Fruit fly (Drosophila melanogaster) whole organism, prepupa: ENCODE measurements around the gene CG43450.

ENCODE experiments used
- CG10669 ChIP-seq: fragments of 200-800 bp; sonication (Bioruptor generic); optimal IDR thresholded peaks from 3 replicates; lab custom pipeline; 2018; ENCODE audit warnings: missing biosample characterization, mild to moderate bottlenecking, missing genetic modification characterization, moderate library complexity
- CG11294 ChIP-seq: fragments of 200-800 bp; sonication (Bioruptor generic); IDR thresholded peaks from 2 replicates; pipeline ENCODE4 v1.3.6; 2022; ENCODE audit warnings: missing biosample characterization, missing genetic modification characterization
- CG16779 ChIP-seq: fragments of 200-800 bp; sonication (Bioruptor generic); optimal IDR thresholded peaks from 3 replicates; lab custom pipeline; 2017; ENCODE audit warnings: missing biosample characterization, mild to moderate bottlenecking, missing genetic modification characterization
- CG31627 ChIP-seq: fragments of 200-800 bp; sonication (Bioruptor generic); optimal IDR thresholded peaks from 3 replicates; lab custom pipeline; 2016; ENCODE audit warnings: missing biosample characterization, missing genetic modification characterization
- CG32006 ChIP-seq: fragments of 200-800 bp; sonication (Bioruptor generic); optimal IDR thresholded peaks from 3 replicates; lab custom pipeline; 2017; ENCODE audit warnings: missing biosample characterization, mild to moderate bottlenecking, missing genetic modification characterization
- CG34406 ChIP-seq: fragments of 200-800 bp; sonication (Bioruptor generic); optimal IDR thresholded peaks from 3 replicates; lab custom pipeline; 2016; ENCODE audit warnings: missing biosample characterization, missing genetic modification characterization
- CG6854 ChIP-seq: fragments of 200-800 bp; sonication (Bioruptor generic); optimal IDR thresholded peaks from 2 replicates; lab custom pipeline; 2017; ENCODE audit warnings: missing biosample characterization, mild to moderate bottlenecking, missing genetic modification characterization
- Eip78C ChIP-seq: fragments of 200-800 bp; sonication (Bioruptor generic); peaks from one replicate; lab custom pipeline; 2016; ENCODE audit warnings: missing biosample characterization, missing genetic modification characterization
- Eip93F ChIP-seq: fragments of 200-800 bp; sonication (Bioruptor generic); optimal IDR thresholded peaks from 2 replicates; lab custom pipeline; 2016; ENCODE audit warnings: missing biosample characterization, mild to moderate bottlenecking, missing genetic modification characterization
- Gug ChIP-seq: fragments of 200-800 bp; sonication (Bioruptor generic); IDR thresholded peaks from 2 replicates; pipeline ENCODE4 v1.3.6; 2022; ENCODE audit warnings: missing biosample characterization, missing genetic modification characterization
- OdsH ChIP-seq: fragments of 200-800 bp; sonication (Bioruptor generic); optimal IDR thresholded peaks from 3 replicates; lab custom pipeline; 2016; ENCODE audit warnings: missing biosample characterization, missing genetic modification characterization
- Sox14 ChIP-seq: fragments of 200-800 bp; sonication (Bioruptor generic); optimal IDR thresholded peaks from 3 replicates; lab custom pipeline; 2016; ENCODE audit warnings: missing biosample characterization, missing genetic modification characterization
- net ChIP-seq: fragments of 200-800 bp; sonication (Bioruptor generic); optimal IDR thresholded peaks from 3 replicates; lab custom pipeline; 2016; ENCODE audit warnings: missing biosample characterization, missing genetic modification characterization
- pdm3 ChIP-seq: fragments of 200-800 bp; sonication (Bioruptor generic); optimal IDR thresholded peaks from 3 replicates; lab custom pipeline; 2016; ENCODE audit warnings: missing biosample characterization, missing genetic modification characterization

DNA sequence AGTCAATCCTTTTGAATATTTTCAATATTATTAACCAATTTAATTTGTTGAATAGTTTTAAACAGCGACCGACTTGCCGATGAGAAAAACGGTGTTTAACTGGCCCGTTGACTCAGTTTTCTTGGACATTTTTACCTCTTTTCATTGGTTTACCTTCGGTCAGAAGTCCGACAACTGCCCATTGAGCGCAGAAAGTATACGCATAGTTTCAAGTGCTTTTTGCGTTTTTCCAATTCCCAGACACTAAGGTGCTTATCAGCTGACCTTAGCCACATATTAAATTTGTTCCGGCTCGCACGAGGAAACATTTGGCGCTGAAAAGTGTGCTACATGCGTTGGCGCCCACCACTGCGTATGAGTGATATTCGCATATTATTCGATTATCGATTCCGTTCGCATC lies 29.0 kb upstream of the CG43450 start, which contains the start of gene Cpn:
- no peak for TF ChIP-seq Gug (GFP tag; lab: Robert Waterston, UW)
- TF ChIP-seq Sox14 (GFP tag; lab: Kevin White, UChicago), result no peak
- TF ChIP-seq CG32006, result no peak
- no peak for TF ChIP-seq CG31627 (GFP tag; lab: Kevin White, UChicago)
- TF ChIP-seq CG11294 (GFP tag; lab: Robert Waterston, UW), result no peak
- TF ChIP-seq CG10669 (GFP tag; lab: Kevin White, UChicago), result no peak
- no peak for TF ChIP-seq Eip93F (GFP tag; lab: Kevin White, UChicago)
- no peak for TF ChIP-seq Eip78C
- no peak for TF ChIP-seq CG34406 (GFP tag; lab: Kevin White, UChicago)
- no peak for TF ChIP-seq net (GFP tag; lab: Kevin White, UChicago)
- TF ChIP-seq CG16779, result no peak
- TF ChIP-seq CG6854 (GFP tag; lab: Kevin White, UChicago), result no peak
- TF ChIP-seq pdm3, result no peak
- no peak for TF ChIP-seq OdsH (GFP tag; lab: Kevin White, UChicago)
